Worm (Caenorhabditis elegans): ENCODE results near the gene bcmo-2.

- TF ChIP-seq ets-5 (GFP tag; IDR thresholded peaks at IDR 0.05) (no peak), ceh-8 (GFP tag; optimal IDR thresholded peaks at IDR 0.05) (no peak), ztf-4 (tag; optimal IDR thresholded peaks at IDR 0.05) (no peak), efl-1 (optimal IDR thresholded peaks at IDR 0.05) (no peak), efl-1 (GFP tag; optimal IDR thresholded peaks at IDR 0.05 in 1 of 2) (no peak)
Measured at ce11 chrII:3901108-3901507, 9.5 kb downstream of the bcmo-2 start, which contains the start of gene F53C3.4.
